Worm (Caenorhabditis elegans) whole organism, L2 larva: ENCODE measurements around the gene B0218.5.

Experiments used
- C34F6.9 ChIP-seq: fragments of 150-350 bp; optimal IDR thresholded peaks from 2 replicates; lab custom pipeline; 2014; ENCODE audit warnings: missing biosample characterization, missing genetic modification characterization
- F13H6.1 ChIP-seq: sonication (generic microtip); optimal IDR thresholded peaks from 2 replicates; lab custom pipeline; 2016; ENCODE audit warnings: missing genetic modification characterization, missing compliant biosample characterization
- R02D3.7 ChIP-seq: fragments of 150-350 bp; optimal IDR thresholded peaks from 2 replicates; lab custom pipeline; 2014; ENCODE audit warnings: missing biosample characterization, missing genetic modification characterization
- Y55F3AM.14 ChIP-seq: fragments of 200-800 bp; sonication (Bioruptor generic); optimal IDR thresholded peaks from 2 replicates; lab custom pipeline; 2018; ENCODE audit warnings: mild to moderate bottlenecking, missing genetic modification characterization, missing compliant biosample characterization
- ZK546.5 ChIP-seq: sonication (generic microtip); optimal IDR thresholded peaks from 2 replicates; lab custom pipeline; 2017; ENCODE audit warnings: missing biosample characterization, missing genetic modification characterization
- alr-1 ChIP-seq: fragments of 150-350 bp; optimal IDR thresholded peaks from 2 replicates; lab custom pipeline; 2014; ENCODE audit warnings: missing biosample characterization, missing genetic modification characterization
- aly-2 ChIP-seq: fragments of 150-350 bp; optimal IDR thresholded peaks from 2 replicates; lab custom pipeline; 2014; ENCODE audit warnings: missing biosample characterization, missing genetic modification characterization
- ama-1 ChIP-seq: fragments of 150-350 bp; optimal IDR thresholded peaks from 2 replicates; lab custom pipeline; 2018; ENCODE audit warnings: inconsistent platforms
- ceh-16 ChIP-seq: fragments of 150-350 bp; optimal IDR thresholded peaks from 2 replicates; lab custom pipeline; 2014; ENCODE audit warnings: missing biosample characterization, missing genetic modification characterization
- ceh-82 ChIP-seq: fragments of 150-350 bp; optimal IDR thresholded peaks from 2 replicates; lab custom pipeline; 2014; ENCODE audit warnings: missing biosample characterization, missing genetic modification characterization
- crh-2 ChIP-seq: sonication (generic microtip); optimal IDR thresholded peaks from 2 replicates; lab custom pipeline; 2017; ENCODE audit warnings: missing biosample characterization, missing genetic modification characterization
- dmd-4 ChIP-seq: sonication (generic microtip); optimal IDR thresholded peaks from 2 replicates; lab custom pipeline; 2017; ENCODE audit warnings: missing biosample characterization, missing genetic modification characterization
- egl-27 ChIP-seq: sonication (generic microtip); optimal IDR thresholded peaks from 3 replicates; lab custom pipeline; 2017; ENCODE audit warnings: missing biosample characterization, missing genetic modification reagents, missing genetic modification characterization
- elt-1 ChIP-seq: fragments of 150-350 bp; optimal IDR thresholded peaks from 2 replicates; lab custom pipeline; 2014; ENCODE audit warnings: missing biosample characterization, missing genetic modification characterization
- elt-3 ChIP-seq: sonication (generic microtip); optimal IDR thresholded peaks from 2 replicates; lab custom pipeline; 2017; ENCODE audit warnings: missing biosample characterization, missing genetic modification characterization
- fos-1 ChIP-seq: fragments of 150-350 bp; optimal IDR thresholded peaks from 2 replicates; lab custom pipeline; 2014; ENCODE audit warnings: missing biosample characterization, missing genetic modification characterization
- gmeb-1 ChIP-seq: fragments of 150-350 bp; optimal IDR thresholded peaks from 2 replicates; lab custom pipeline; 2014; ENCODE audit warnings: missing biosample characterization, missing genetic modification characterization
- lin-11 ChIP-seq: fragments of 150-350 bp; sonication (generic microtip); optimal IDR thresholded peaks from 2 replicates; lab custom pipeline; 2014; ENCODE audit warnings: missing biosample characterization, missing genetic modification characterization, inconsistent platforms, mixed read lengths
- lin-13 ChIP-seq: fragments of 150-350 bp; optimal IDR thresholded peaks from 2 replicates; lab custom pipeline; 2014; ENCODE audit warnings: missing biosample characterization, missing genetic modification reagents, missing genetic modification characterization
- lin-39 ChIP-seq: fragments of 150-350 bp; optimal IDR thresholded peaks from 2 replicates; lab custom pipeline; 2014; ENCODE audit warnings: missing biosample characterization, missing genetic modification reagents, missing genetic modification characterization
- lsy-2 ChIP-seq, 2 experiments: fragments of 150-350 bp in 1 of 2; sonication (generic microtip) in 1 of 2; optimal IDR thresholded peaks; 2 replicates each; lab custom pipeline; 2014 to 2017; ENCODE audit warnings: missing biosample characterization in 2 of 2, missing genetic modification characterization in 2 of 2
- mab-5 ChIP-seq: fragments of 150-350 bp; optimal IDR thresholded peaks from 2 replicates; lab custom pipeline; 2014; ENCODE audit warnings: missing biosample characterization, missing genetic modification characterization
- mbf-1 ChIP-seq: sonication (generic microtip); optimal IDR thresholded peaks from 2 replicates; lab custom pipeline; 2017; ENCODE audit warnings: missing biosample characterization, missing genetic modification characterization
- mdl-1 ChIP-seq, 2 experiments: fragments of 150-350 bp in 1 of 2; sonication (generic microtip) in 1 of 2; optimal IDR thresholded peaks; 2 replicates each; lab custom pipeline; 2017; ENCODE audit warnings: missing biosample characterization in 2 of 2, missing genetic modification characterization in 2 of 2
- nhr-10 ChIP-seq: sonication (generic microtip); optimal IDR thresholded peaks from 2 replicates; lab custom pipeline; 2017; ENCODE audit warnings: missing biosample characterization, missing genetic modification characterization
- nhr-11 ChIP-seq: fragments of 150-350 bp; optimal IDR thresholded peaks from 2 replicates; lab custom pipeline; 2014; ENCODE audit warnings: missing biosample characterization, missing genetic modification characterization
- nhr-12 ChIP-seq: fragments of 150-350 bp; optimal IDR thresholded peaks from 2 replicates; lab custom pipeline; 2014; ENCODE audit warnings: missing biosample characterization, missing genetic modification characterization
- nhr-129 ChIP-seq: fragments of 150-350 bp; optimal IDR thresholded peaks from 2 replicates; lab custom pipeline; 2014; ENCODE audit warnings: missing biosample characterization, missing genetic modification characterization
- nhr-21 ChIP-seq: fragments of 150-350 bp; optimal IDR thresholded peaks from 2 replicates; lab custom pipeline; 2014; ENCODE audit warnings: missing biosample characterization, missing genetic modification characterization
- nhr-23 ChIP-seq: fragments of 150-350 bp; optimal IDR thresholded peaks from 2 replicates; lab custom pipeline; 2014; ENCODE audit warnings: missing biosample characterization, missing genetic modification reagents, missing genetic modification characterization
- nhr-237 ChIP-seq: fragments of 150-350 bp; optimal IDR thresholded peaks from 2 replicates; lab custom pipeline; 2014; ENCODE audit warnings: missing biosample characterization, missing genetic modification characterization
- nhr-25 ChIP-seq: fragments of 150-350 bp; sonication (generic microtip); optimal IDR thresholded peaks from 3 replicates; lab custom pipeline; 2014; ENCODE audit warnings: missing biosample characterization, missing genetic modification characterization
- nhr-6 ChIP-seq: fragments of 150-350 bp; optimal IDR thresholded peaks from 2 replicates; lab custom pipeline; 2014; ENCODE audit warnings: missing biosample characterization, missing genetic modification characterization
- nhr-77 ChIP-seq: fragments of 150-350 bp; optimal IDR thresholded peaks from 2 replicates; lab custom pipeline; 2014; ENCODE audit warnings: missing biosample characterization, missing genetic modification characterization
- peb-1 ChIP-seq: fragments of 150-350 bp; optimal IDR thresholded peaks from 2 replicates; lab custom pipeline; 2014; ENCODE audit warnings: missing biosample characterization, missing genetic modification characterization
- sem-4 ChIP-seq: fragments of 150-350 bp; optimal IDR thresholded peaks from 2 replicates; lab custom pipeline; 2014; ENCODE audit warnings: missing biosample characterization, missing genetic modification reagents, missing genetic modification characterization
- skn-1 ChIP-seq: sonication (generic microtip); optimal IDR thresholded peaks from 2 replicates; lab custom pipeline; 2017; ENCODE audit warnings: missing biosample characterization, missing genetic modification characterization
- sma-3 ChIP-seq: sonication (generic microtip); optimal IDR thresholded peaks from 2 replicates; lab custom pipeline; 2016; ENCODE audit warnings: missing genetic modification reagents, missing genetic modification characterization, missing compliant biosample characterization
- sma-9 ChIP-seq, 2 experiments: fragments of 150-350 bp in 1 of 2; sonication (generic microtip) in 1 of 2; optimal IDR thresholded peaks; 2 replicates each; lab custom pipeline; 2014 to 2016; ENCODE audit warnings: missing genetic modification characterization in 2 of 2, mild to moderate bottlenecking in 1 of 2, missing biosample characterization in 1 of 2, missing compliant biosample characterization in 1 of 2, missing genetic modification reagents in 1 of 2, moderate library complexity in 1 of 2
- snpc-4 ChIP-seq: fragments of 150-350 bp; optimal IDR thresholded peaks from 2 replicates; lab custom pipeline; 2014; ENCODE audit warnings: missing biosample characterization, missing genetic modification characterization
- unc-55 ChIP-seq: fragments of 150-350 bp; sonication (generic microtip); optimal IDR thresholded peaks from 3 replicates; lab custom pipeline; 2014; ENCODE audit warnings: missing biosample characterization, missing genetic modification reagents, missing genetic modification characterization
- unc-62 ChIP-seq: fragments of 150-350 bp; optimal IDR thresholded peaks from 2 replicates; lab custom pipeline; 2014; ENCODE audit warnings: missing biosample characterization, missing genetic modification reagents, missing genetic modification characterization
- zag-1 ChIP-seq: fragments of 150-350 bp; optimal IDR thresholded peaks from 2 replicates; lab custom pipeline; 2014; ENCODE audit warnings: missing biosample characterization, missing genetic modification characterization
- ztf-1 ChIP-seq: fragments of 200-800 bp; sonication (Bioruptor generic); conservative IDR thresholded peaks from 2 replicates; pipeline ENCODE4 v1.3.6; 2022; ENCODE audit warnings: missing genetic modification characterization, missing compliant biosample characterization
- ztf-11 ChIP-seq: sonication (generic microtip); optimal IDR thresholded peaks from 2 replicates; lab custom pipeline; 2017; ENCODE audit warnings: missing biosample characterization, missing genetic modification characterization
- ztf-4 ChIP-seq: fragments of 150-350 bp; optimal IDR thresholded peaks from 2 replicates; lab custom pipeline; 2014; ENCODE audit warnings: missing biosample characterization, missing genetic modification characterization

B0218.5 gene

DNA sequence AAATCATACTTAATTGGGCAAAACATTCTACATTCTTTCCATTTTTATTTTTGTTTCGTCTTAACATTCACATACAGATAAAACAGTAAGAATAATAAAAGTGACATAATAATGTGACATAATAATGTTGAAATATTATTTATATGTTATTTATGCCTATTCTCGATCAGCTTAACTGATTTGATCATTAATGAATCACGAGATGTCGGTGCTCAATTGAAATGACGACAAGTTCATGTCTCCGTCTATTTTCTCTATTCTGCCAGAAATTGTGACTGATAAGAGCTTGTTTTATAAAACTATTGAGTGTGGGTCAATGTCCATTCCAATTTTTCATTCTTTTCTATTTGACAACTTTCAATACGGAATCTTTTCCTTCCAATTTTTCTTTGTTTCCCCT is 5.3 kb downstream of the B0218.5 start:
- TF ChIP-seq sma-3 = no peak
- TF ChIP-seq ZK546.5 = no peak
- TF ChIP-seq nhr-6 (tag; lab: Kevin White, UChicago) = no peak
- TF ChIP-seq nhr-11 (tag; lab: Kevin White, UChicago) = no peak
- no peak for TF ChIP-seq nhr-23
- TF ChIP-seq nhr-10 (tag; lab: Kevin White, UChicago) = no peak
- peak; percentile 10 for TF ChIP-seq F13H6.1 (tag; lab: Kevin White, UChicago)
- no peak for TF ChIP-seq snpc-4 (tag; lab: Kevin White, UChicago)
- TF ChIP-seq Y55F3AM.14 (GFP tag; lab: Kevin White, UChicago) = no peak
- TF ChIP-seq nhr-77 = no peak
- no peak for TF ChIP-seq ztf-11 (tag; lab: Kevin White, UChicago)
- no peak for TF ChIP-seq peb-1 (tag; lab: Kevin White, UChicago)
- TF ChIP-seq skn-1 (tag; lab: Kevin White, UChicago) = peak; percentile 11
- TF ChIP-seq R02D3.7 (tag; lab: Kevin White, UChicago) = no peak
- no peak for TF ChIP-seq mbf-1 (tag; lab: Kevin White, UChicago)
- TF ChIP-seq crh-2 (tag; lab: Kevin White, UChicago) = peak; percentile 64
- TF ChIP-seq sma-9 (GFP tag; optimal IDR thresholded peaks at IDR 0.05; lab: Kevin White, UChicago) = peak; percentile 65
- no peak for TF ChIP-seq sma-9 (tag; optimal IDR thresholded peaks at IDR 0.05; lab: Kevin White, UChicago)
- no peak for TF ChIP-seq egl-27
- TF ChIP-seq elt-3 (tag; lab: Kevin White, UChicago) = no peak
- no peak for TF ChIP-seq mdl-1 (tag; optimal IDR thresholded peaks at IDR 0.05; lab: Kevin White, UChicago)
- no peak for TF ChIP-seq elt-1 (tag; lab: Kevin White, UChicago)
- no peak for TF ChIP-seq ztf-4
- TF ChIP-seq sem-4 (tag; lab: Kevin White, UChicago) = no peak
- no peak for TF ChIP-seq unc-62 (GFP tag; lab: Kevin White, UChicago)
- TF ChIP-seq nhr-25 = no peak
- no peak for TF ChIP-seq lin-39
- TF ChIP-seq ceh-82 (tag; lab: Kevin White, UChicago) = no peak
- TF ChIP-seq ceh-16 = no peak
- peak; percentile 75 for TF ChIP-seq fos-1
- no peak for TF ChIP-seq nhr-12
- TF ChIP-seq mab-5 (tag; lab: Kevin White, UChicago) = no peak
- no peak for TF ChIP-seq ztf-1
- TF ChIP-seq dmd-4 = no peak
- TF ChIP-seq lin-11 = no peak
- no peak for TF ChIP-seq nhr-237 (tag; lab: Kevin White, UChicago)
- no peak for TF ChIP-seq zag-1 (tag; lab: Kevin White, UChicago)
- TF ChIP-seq unc-55 (GFP tag; lab: Kevin White, UChicago) = no peak
- TF ChIP-seq lsy-2 (tag; optimal IDR thresholded peaks at IDR 0.05; lab: Kevin White, UChicago) = peak in 1 of 2 experiments; percentile 1
- no peak for TF ChIP-seq nhr-129 (tag; lab: Kevin White, UChicago)

DNA sequence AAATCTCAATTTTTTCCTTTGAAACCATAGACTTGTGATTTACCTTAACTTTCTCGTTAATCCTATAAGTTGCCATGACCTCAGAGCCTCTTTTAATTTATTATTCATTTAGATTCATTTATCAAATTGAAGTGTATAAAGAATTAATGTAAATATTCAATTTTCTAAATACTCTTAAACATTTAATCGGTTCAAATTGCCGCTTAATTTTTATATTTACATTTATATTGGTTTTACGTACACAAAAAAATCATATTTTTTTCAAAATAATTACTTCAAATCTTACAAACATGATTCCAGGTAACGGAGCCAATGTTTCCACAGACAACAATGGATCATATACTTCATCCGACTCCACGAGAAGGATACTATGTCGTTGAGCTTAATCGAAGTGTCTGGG is 8.6 kb downstream of the B0218.5 start, which contains the start of gene pmk-1:
TSS of gene pmk-1 (plus strand) at position 301 of the 400 bp plus-strand sequence.
- TF ChIP-seq aly-2 (tag; lab: Kevin White, UChicago) (no peak), peb-1 (tag; lab: Kevin White, UChicago) (no peak), snpc-4 (tag; lab: Kevin White, UChicago) (no peak), ama-1 (lab: Kevin White, UChicago) (no peak), nhr-237 (tag; lab: Kevin White, UChicago) (no peak), sma-9 (GFP tag; optimal IDR thresholded peaks at IDR 0.05; lab: Kevin White, UChicago) (no peak), sma-9 (tag; optimal IDR thresholded peaks at IDR 0.05; lab: Kevin White, UChicago) (no peak), nhr-6 (tag; lab: Kevin White, UChicago) (no peak), unc-55 (GFP tag; lab: Kevin White, UChicago) (no peak)
- TF ChIP-seq, all 48 proteins: peak for 0

DNA sequence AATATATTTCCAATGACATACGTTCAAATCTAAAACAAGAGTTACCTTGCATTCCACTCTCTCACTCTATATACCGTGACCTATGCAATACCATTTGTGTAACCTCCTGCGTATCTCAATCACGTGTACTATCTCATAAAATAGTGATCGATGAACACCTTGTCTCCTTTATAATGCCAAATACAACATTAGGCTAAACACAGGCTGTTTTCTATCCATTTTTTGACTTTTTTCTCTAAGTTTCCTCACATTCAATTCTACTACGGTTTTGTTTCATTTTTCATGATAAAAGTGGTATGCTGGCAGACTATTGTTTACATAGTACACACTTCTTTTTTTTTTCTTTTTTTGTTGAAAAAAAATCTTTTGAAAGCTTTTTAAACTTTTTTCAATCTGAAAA is 10.8 kb downstream of the B0218.5 start:
- TF ChIP-seq snpc-4 (tag; lab: Kevin White, UChicago) (no peak), sma-3 (no peak), alr-1 (no peak), sma-9 (GFP tag; optimal IDR thresholded peaks at IDR 0.05; lab: Kevin White, UChicago) (peak; percentile 47), sma-9 (tag; optimal IDR thresholded peaks at IDR 0.05; lab: Kevin White, UChicago) (no peak), egl-27 (no peak), skn-1 (tag; lab: Kevin White, UChicago) (no peak), mbf-1 (tag; lab: Kevin White, UChicago) (no peak), crh-2 (tag; lab: Kevin White, UChicago) (peak; percentile 53), ceh-16 (no peak), nhr-6 (tag; lab: Kevin White, UChicago) (no peak), nhr-25 (peak; percentile 86), aly-2 (tag; lab: Kevin White, UChicago) (no peak), nhr-21 (tag; lab: Kevin White, UChicago) (peak; percentile 31), lsy-2 (tag; optimal IDR thresholded peaks at IDR 0.05; lab: Kevin White, UChicago) (peak in 1 of 2 experiments; percentile 11), lin-11 (no peak), mab-5 (tag; lab: Kevin White, UChicago) (no peak), ztf-1 (no peak), dmd-4 (no peak), ZK546.5 (no peak), zag-1 (tag; lab: Kevin White, UChicago) (no peak), lin-13 (GFP tag; lab: Kevin White, UChicago) (no peak), nhr-10 (tag; lab: Kevin White, UChicago) (no peak), elt-3 (tag; lab: Kevin White, UChicago) (no peak), gmeb-1 (tag; lab: Kevin White, UChicago) (peak; percentile 29), ztf-4 (no peak), nhr-11 (tag; lab: Kevin White, UChicago) (no peak), unc-62 (GFP tag; lab: Kevin White, UChicago) (no peak), nhr-12 (no peak), fos-1 (peak; percentile 19), C34F6.9 (tag; lab: Kevin White, UChicago) (peak; percentile 44), ama-1 (lab: Kevin White, UChicago) (no peak), ztf-11 (tag; lab: Kevin White, UChicago) (no peak), lin-39 (no peak)
